Fruit fly (Drosophila melanogaster) whole organism, pupa: ENCODE data around the gene CG1233.

ENCODE experiments used
- CG12605 ChIP-seq: fragments of 200-800 bp; sonication (Bioruptor generic); IDR thresholded peaks from 2 replicates; pipeline ENCODE4 v1.3.6; 2022; ENCODE audit warnings: missing biosample characterization, missing genetic modification characterization
- CG13204 ChIP-seq: fragments of 200-800 bp; sonication (Bioruptor generic); optimal IDR thresholded peaks from 2 replicates; lab custom pipeline; 2018; ENCODE audit warnings: missing biosample characterization, mild to moderate bottlenecking, missing genetic modification characterization, moderate library complexity
- CG14655 ChIP-seq: fragments of 200-800 bp; sonication (Bioruptor generic); optimal IDR thresholded peaks from 3 replicates; lab custom pipeline; 2017; ENCODE audit warnings: mild to moderate bottlenecking, missing biosample characterization, missing genetic modification reagents, missing genetic modification characterization
- CG15710 ChIP-seq: fragments of 200-800 bp; sonication (Bioruptor generic); optimal IDR thresholded peaks from 2 replicates; lab custom pipeline; 2018; ENCODE audit warnings: missing biosample characterization, mild to moderate bottlenecking, missing genetic modification characterization, moderate library complexity
- CG4496 ChIP-seq: fragments of 200-800 bp; sonication (Bioruptor generic); IDR thresholded peaks from 3 replicates; pipeline ENCODE4 v1.3.6; 2022; ENCODE audit warnings: missing biosample characterization, missing genetic modification characterization
- CG8159 ChIP-seq: fragments of 200-800 bp; sonication (Bioruptor generic); optimal IDR thresholded peaks from 3 replicates; lab custom pipeline; 2018; ENCODE audit warnings: missing biosample characterization, mild to moderate bottlenecking, missing genetic modification characterization, moderate library complexity
- CG8301 ChIP-seq: fragments of 200-800 bp; sonication (Bioruptor generic); optimal IDR thresholded peaks from 2 replicates; lab custom pipeline; 2018; ENCODE audit warnings: missing biosample characterization, mild to moderate bottlenecking, missing genetic modification characterization
- CG9948 ChIP-seq: fragments of 200-800 bp; sonication (Bioruptor generic); optimal IDR thresholded peaks from 2 replicates; lab custom pipeline; 2018; ENCODE audit warnings: missing biosample characterization, mild to moderate bottlenecking, missing genetic modification characterization, moderate library complexity
- EcR ChIP-seq: fragments of 200-800 bp; sonication (Bioruptor generic); optimal IDR thresholded peaks from 3 replicates; lab custom pipeline; 2019; ENCODE audit warnings: missing biosample characterization, missing genetic modification characterization, mild to moderate bottlenecking, moderate library complexity, missing genetic modification reagents
- Ets98B ChIP-seq: fragments of 200-800 bp; sonication (Bioruptor generic); IDR thresholded peaks from 2 replicates; pipeline ENCODE4 v1.3.6; 2022; ENCODE audit warnings: missing biosample characterization, missing genetic modification characterization
- Pif1B ChIP-seq: fragments of 200-800 bp; sonication (Bioruptor generic); optimal IDR thresholded peaks from 3 replicates; lab custom pipeline; 2016; ENCODE audit warnings: missing biosample characterization, missing genetic modification characterization

- TF ChIP-seq CG4496 (GFP tag; lab: Robert Waterston, UW): no peak
- TF ChIP-seq Pif1B (GFP tag; lab: Kevin White, UChicago): no peak
- TF ChIP-seq Ets98B (GFP tag; lab: Robert Waterston, UW): no peak
- TF ChIP-seq CG9948 (tag; lab: Kevin White, UChicago): no peak
- no peak for TF ChIP-seq CG13204
- no peak for TF ChIP-seq CG8301
- no peak for TF ChIP-seq CG12605 (GFP tag; lab: Robert Waterston, UW)
- TF ChIP-seq CG15710 (tag; lab: Kevin White, UChicago): no peak
- no peak for TF ChIP-seq CG8159 (tag; lab: Kevin White, UChicago)
- TF ChIP-seq CG14655 (GFP tag; lab: Kevin White, UChicago): no peak
- TF ChIP-seq EcR (GFP tag; lab: Kevin White, UChicago): no peak
These were observed 39.0 kb downstream of the CG1233 start for dm6 chr3L:400252-400651.
